Fruit fly (Drosophila melanogaster) whole organism, prepupa: Measurements from ENCODE around the gene Trm1.

ENCODE experiments used
- Blimp-1 ChIP-seq: fragments of 200-800 bp; sonication (Bioruptor generic); optimal IDR thresholded peaks from 3 replicates; lab custom pipeline; 2017; ENCODE audit warnings: missing biosample characterization, missing genetic modification characterization, mild to moderate bottlenecking, moderate library complexity, missing genetic modification reagents
- CG10669 ChIP-seq: fragments of 200-800 bp; sonication (Bioruptor generic); optimal IDR thresholded peaks from 3 replicates; lab custom pipeline; 2018; ENCODE audit warnings: missing biosample characterization, mild to moderate bottlenecking, missing genetic modification characterization, moderate library complexity
- CG11294 ChIP-seq: fragments of 200-800 bp; sonication (Bioruptor generic); IDR thresholded peaks from 2 replicates; pipeline ENCODE4 v1.3.6; 2022; ENCODE audit warnings: missing biosample characterization, missing genetic modification characterization
- CG11762 ChIP-seq: fragments of 200-800 bp; sonication (Bioruptor generic); optimal IDR thresholded peaks from 3 replicates; lab custom pipeline; 2016; ENCODE audit warnings: missing biosample characterization, missing genetic modification characterization; ENCODE audit not compliant: insufficient read depth
- CG11902 ChIP-seq: fragments of 200-800 bp; sonication (Bioruptor generic); optimal IDR thresholded peaks from 3 replicates; lab custom pipeline; 2016; ENCODE audit warnings: missing biosample characterization, missing genetic modification characterization
- CG15336 ChIP-seq: fragments of 200-800 bp; sonication (Bioruptor generic); IDR thresholded peaks from 2 replicates; pipeline ENCODE4 v1.3.6; 2022; ENCODE audit warnings: missing biosample characterization, missing genetic modification characterization
- CG1621 ChIP-seq: fragments of 200-800 bp; sonication (Bioruptor generic); optimal IDR thresholded peaks from 3 replicates; lab custom pipeline; 2018; ENCODE audit warnings: missing biosample characterization, mild to moderate bottlenecking, missing genetic modification characterization
- CG3032 ChIP-seq: fragments of 200-800 bp; optimal IDR thresholded peaks from 2 replicates; lab custom pipeline; 2019; ENCODE audit warnings: missing biosample characterization, mild to moderate bottlenecking, missing genetic modification characterization, moderate library complexity
- CG31627 ChIP-seq: fragments of 200-800 bp; sonication (Bioruptor generic); optimal IDR thresholded peaks from 3 replicates; lab custom pipeline; 2016; ENCODE audit warnings: missing biosample characterization, missing genetic modification characterization
- CG32006 ChIP-seq: fragments of 200-800 bp; sonication (Bioruptor generic); optimal IDR thresholded peaks from 3 replicates; lab custom pipeline; 2017; ENCODE audit warnings: missing biosample characterization, mild to moderate bottlenecking, missing genetic modification characterization
- CG34406 ChIP-seq: fragments of 200-800 bp; sonication (Bioruptor generic); optimal IDR thresholded peaks from 3 replicates; lab custom pipeline; 2016; ENCODE audit warnings: missing biosample characterization, missing genetic modification characterization
- CG4318 ChIP-seq: fragments of 200-800 bp; sonication (Bioruptor generic); optimal IDR thresholded peaks from 3 replicates; lab custom pipeline; 2017; ENCODE audit warnings: missing biosample characterization, mild to moderate bottlenecking, missing genetic modification characterization
- CG6163 ChIP-seq: fragments of 200-800 bp; sonication (Bioruptor generic); IDR thresholded peaks from 3 replicates; pipeline ENCODE4 v1.3.6; 2022; ENCODE audit warnings: missing biosample characterization, missing genetic modification characterization
- CG6276 ChIP-seq: fragments of 200-800 bp; sonication (Bioruptor generic); optimal IDR thresholded peaks from 2 replicates; lab custom pipeline; 2017; ENCODE audit warnings: missing biosample characterization, mild to moderate bottlenecking, missing genetic modification characterization
- CG6792 ChIP-seq: fragments of 200-800 bp; sonication (Bioruptor generic); optimal IDR thresholded peaks from 3 replicates; lab custom pipeline; 2016; ENCODE audit warnings: missing biosample characterization, missing genetic modification characterization
- CG6854 ChIP-seq: fragments of 200-800 bp; sonication (Bioruptor generic); optimal IDR thresholded peaks from 2 replicates; lab custom pipeline; 2017; ENCODE audit warnings: missing biosample characterization, mild to moderate bottlenecking, missing genetic modification characterization
- CG7368 ChIP-seq: fragments of 200-800 bp; sonication (Bioruptor generic); optimal IDR thresholded peaks from 3 replicates; lab custom pipeline; 2016; ENCODE audit warnings: missing biosample characterization, missing genetic modification characterization
- CG8119 ChIP-seq: fragments of 200-800 bp; sonication (Bioruptor generic); IDR thresholded peaks from 3 replicates; pipeline ENCODE4 v1.3.6; 2022; ENCODE audit warnings: missing biosample characterization, missing genetic modification characterization
- CG8319 ChIP-seq: fragments of 200-800 bp; sonication (Bioruptor generic); optimal IDR thresholded peaks from 3 replicates; lab custom pipeline; 2016; ENCODE audit warnings: missing biosample characterization, missing genetic modification characterization
- CG8632 ChIP-seq: fragments of 200-800 bp; sonication (Bioruptor generic); optimal IDR thresholded peaks from 3 replicates; lab custom pipeline; 2016; ENCODE audit warnings: missing biosample characterization, missing genetic modification characterization
- CG9139 ChIP-seq: fragments of 200-800 bp; sonication (Bioruptor generic); optimal IDR thresholded peaks from 3 replicates; lab custom pipeline; 2017; ENCODE audit warnings: missing biosample characterization, mild to moderate bottlenecking, missing genetic modification characterization
- Eip75B ChIP-seq: fragments of 200-800 bp; sonication (Bioruptor generic); optimal IDR thresholded peaks from 3 replicates; lab custom pipeline; 2016; ENCODE audit warnings: missing biosample characterization, missing genetic modification characterization
- Eip78C ChIP-seq: fragments of 200-800 bp; sonication (Bioruptor generic); peaks from one replicate; lab custom pipeline; 2016; ENCODE audit warnings: missing biosample characterization, missing genetic modification characterization
- Eip93F ChIP-seq: fragments of 200-800 bp; sonication (Bioruptor generic); optimal IDR thresholded peaks from 2 replicates; lab custom pipeline; 2016; ENCODE audit warnings: missing biosample characterization, mild to moderate bottlenecking, missing genetic modification characterization
- Ets21C ChIP-seq: fragments of 200-800 bp; sonication (Bioruptor generic); optimal IDR thresholded peaks from 3 replicates; lab custom pipeline; 2016; ENCODE audit warnings: missing biosample characterization, missing genetic modification characterization
- Ets96B ChIP-seq: fragments of 200-800 bp; optimal IDR thresholded peaks from 2 replicates; lab custom pipeline; 2019; ENCODE audit warnings: missing biosample characterization, mild to moderate bottlenecking, missing genetic modification characterization, moderate library complexity
- Hr38 ChIP-seq: sonication (Bioruptor generic); optimal IDR thresholded peaks from 2 replicates; lab custom pipeline; 2016; ENCODE audit warnings: missing biosample characterization, missing genetic modification characterization
- Hr39 ChIP-seq: fragments of 200-800 bp; sonication (Bioruptor generic); optimal IDR thresholded peaks from 2 replicates; lab custom pipeline; 2016; ENCODE audit warnings: missing biosample characterization, missing genetic modification characterization
- Hr4 ChIP-seq: fragments of 200-800 bp; sonication (Bioruptor generic); optimal IDR thresholded peaks from 3 replicates; lab custom pipeline; 2016; ENCODE audit warnings: missing biosample characterization, missing genetic modification characterization
- Lpt ChIP-seq: fragments of 200-800 bp; sonication (Bioruptor generic); optimal IDR thresholded peaks from 3 replicates; lab custom pipeline; 2016; ENCODE audit warnings: missing biosample characterization, missing genetic modification characterization
- Met ChIP-seq: fragments of 200-800 bp; sonication (Bioruptor generic); optimal IDR thresholded peaks from 3 replicates; lab custom pipeline; 2016; ENCODE audit warnings: missing biosample characterization, missing genetic modification characterization
- OdsH ChIP-seq: fragments of 200-800 bp; sonication (Bioruptor generic); optimal IDR thresholded peaks from 3 replicates; lab custom pipeline; 2016; ENCODE audit warnings: missing biosample characterization, missing genetic modification characterization
- Smox ChIP-seq: fragments of 200-800 bp; sonication (Bioruptor generic); optimal IDR thresholded peaks from 3 replicates; lab custom pipeline; 2016; ENCODE audit warnings: missing biosample characterization, missing genetic modification characterization
- Sox102F ChIP-seq: fragments of 200-800 bp; sonication (Bioruptor generic); optimal IDR thresholded peaks from 2 replicates; lab custom pipeline; 2016; ENCODE audit warnings: missing biosample characterization, mild to moderate bottlenecking, missing genetic modification characterization
- Sox15 ChIP-seq: fragments of 200-800 bp; sonication (Bioruptor generic); optimal IDR thresholded peaks from 3 replicates; lab custom pipeline; 2016; ENCODE audit warnings: missing biosample characterization, missing genetic modification characterization
- achi ChIP-seq: fragments of 200-800 bp; sonication (Bioruptor generic); optimal IDR thresholded peaks from 3 replicates; lab custom pipeline; 2016; ENCODE audit warnings: missing biosample characterization, missing genetic modification characterization
- acj6 ChIP-seq: fragments of 200-800 bp; sonication (Bioruptor generic); optimal IDR thresholded peaks from 3 replicates; lab custom pipeline; 2016; ENCODE audit warnings: missing biosample characterization, missing genetic modification characterization
- cyc ChIP-seq: fragments of 200-800 bp; sonication (Bioruptor generic); optimal IDR thresholded peaks from 3 replicates; lab custom pipeline; 2016; ENCODE audit warnings: missing biosample characterization, missing genetic modification characterization
- dac ChIP-seq: fragments of 200-800 bp; sonication (Bioruptor generic); optimal IDR thresholded peaks from 2 replicates; lab custom pipeline; 2017; ENCODE audit warnings: missing biosample characterization, mild to moderate bottlenecking, missing genetic modification characterization
- dsx ChIP-seq: fragments of 200-800 bp; optimal IDR thresholded peaks from 3 replicates; lab custom pipeline; 2019; ENCODE audit warnings: missing biosample characterization, mild to moderate bottlenecking, missing genetic modification characterization, moderate library complexity; ENCODE audit not compliant: poor library complexity, severe bottlenecking
- esn ChIP-seq: fragments of 200-800 bp; sonication (Bioruptor generic); optimal IDR thresholded peaks from 2 replicates; lab custom pipeline; 2016; ENCODE audit warnings: missing biosample characterization, mild to moderate bottlenecking, missing genetic modification characterization, moderate library complexity
- fd59A ChIP-seq: fragments of 200-800 bp; sonication (Bioruptor generic); optimal IDR thresholded peaks from 2 replicates; lab custom pipeline; 2017; ENCODE audit warnings: missing biosample characterization, mild to moderate bottlenecking, missing genetic modification characterization, missing genetic modification reagents
- fd85E ChIP-seq: fragments of 200-800 bp; sonication (Bioruptor generic); optimal IDR thresholded peaks from 3 replicates; lab custom pipeline; 2016; ENCODE audit warnings: missing biosample characterization, missing genetic modification characterization
- fkh ChIP-seq: fragments of 200-800 bp; sonication (Bioruptor generic); optimal IDR thresholded peaks from 3 replicates; lab custom pipeline; 2017; ENCODE audit warnings: missing biosample characterization, mild to moderate bottlenecking, missing genetic modification characterization, moderate library complexity
- lz ChIP-seq: fragments of 200-800 bp; sonication (Bioruptor generic); optimal IDR thresholded peaks from 3 replicates; lab custom pipeline; 2016; ENCODE audit warnings: missing biosample characterization, missing genetic modification characterization
- net ChIP-seq: fragments of 200-800 bp; sonication (Bioruptor generic); optimal IDR thresholded peaks from 3 replicates; lab custom pipeline; 2016; ENCODE audit warnings: missing biosample characterization, missing genetic modification characterization
- pdm3 ChIP-seq: fragments of 200-800 bp; sonication (Bioruptor generic); optimal IDR thresholded peaks from 3 replicates; lab custom pipeline; 2016; ENCODE audit warnings: missing biosample characterization, missing genetic modification characterization
- salr ChIP-seq, 2 experiments: fragments of 200-800 bp; sonication (Bioruptor generic); optimal IDR thresholded peaks; 3 replicates each; lab custom pipeline; 2016 to 2018; ENCODE audit warnings: missing biosample characterization in 2 of 2, missing genetic modification characterization in 2 of 2, mild to moderate bottlenecking in 1 of 2
- svp ChIP-seq: fragments of 200-800 bp; sonication (Bioruptor generic); peaks from one replicate; lab custom pipeline; 2016; ENCODE audit warnings: missing biosample characterization, missing genetic modification characterization
- topi ChIP-seq: fragments of 200-800 bp; sonication (Bioruptor generic); optimal IDR thresholded peaks from 3 replicates; lab custom pipeline; 2016; ENCODE audit warnings: missing biosample characterization, missing genetic modification characterization
- vri ChIP-seq: fragments of 200-800 bp; sonication (Bioruptor generic); optimal IDR thresholded peaks from 3 replicates; lab custom pipeline; 2016; ENCODE audit warnings: missing biosample characterization, mild to moderate bottlenecking, missing genetic modification characterization

Gene Trm1

DNA sequence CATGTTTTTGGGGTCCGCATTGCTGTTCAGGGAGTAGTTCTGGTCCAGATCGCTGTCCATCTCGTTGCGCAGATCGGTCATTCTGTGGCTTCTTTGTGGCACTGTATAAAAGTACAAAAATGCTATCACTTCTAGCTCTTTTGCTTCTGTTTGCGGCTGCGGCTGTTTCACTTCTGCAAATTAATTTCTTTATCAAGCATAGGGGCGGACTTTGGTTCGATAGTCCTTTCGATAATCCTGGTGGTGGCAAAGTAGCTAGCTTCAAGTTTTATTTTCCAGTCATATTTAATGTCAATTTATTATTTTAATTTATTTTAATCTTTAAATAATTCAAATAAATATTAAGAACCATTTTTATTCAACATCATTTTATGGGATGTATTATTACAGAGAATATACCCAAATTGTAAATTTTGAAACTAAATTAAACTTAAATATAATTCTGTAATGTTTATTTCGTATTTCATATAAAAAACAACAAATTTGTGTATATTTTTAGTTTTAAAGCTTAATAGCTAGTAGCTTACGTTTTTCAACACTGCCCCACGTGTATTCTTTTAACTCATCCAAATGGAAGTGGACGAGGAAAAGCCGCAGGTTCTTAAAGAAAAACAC is at the start of gene Trm1, which contains the start of gene CG5446:
Trm1 (plus strand) TSS at position 542 of the 615 bp plus-strand sequence.
CG5446 (minus strand) TSS at position 223 of the 615 bp plus-strand sequence.
- TF ChIP-seq CG7368 (GFP tag; lab: Kevin White, UChicago) (peak; percentile 32), achi (peak; percentile 78), OdsH (GFP tag; lab: Kevin White, UChicago) (peak; percentile 50), CG11294 (GFP tag; lab: Robert Waterston, UW) (no peak; the same call in 1 of the 2 replicates), esn (GFP tag; lab: Kevin White, UChicago) (peak; percentile 66), CG9139 (peak; percentile 40), Ets96B (tag; lab: Kevin White, UChicago) (peak; percentile 74), cyc (GFP tag; lab: Kevin White, UChicago) (peak; percentile 26), Sox102F (peak; percentile 48), Lpt (GFP tag; lab: Kevin White, UChicago) (peak; percentile 30), Met (GFP tag; lab: Kevin White, UChicago) (peak; percentile 63), dac (GFP tag; lab: Kevin White, UChicago) (peak; percentile 28), CG11762 (GFP tag; lab: Kevin White, UChicago) (no peak), CG6163 (GFP tag; lab: Robert Waterston, UW) (0 out of 3 replicates have a peak, but pooled peaks have one; percentile 27), CG6854 (GFP tag; lab: Kevin White, UChicago) (peak; percentile 25), Eip78C (GFP tag; lab: Kevin White, UChicago) (peak; percentile 83), fd85E (GFP tag; lab: Kevin White, UChicago) (no peak), pdm3 (GFP tag; lab: Kevin White, UChicago) (peak; percentile 43), CG6276 (no peak), CG6792 (peak; percentile 60), fd59A (GFP tag; lab: Kevin White, UChicago) (no peak), CG8119 (GFP tag; lab: Robert Waterston, UW) (peak; percentile 42; the same call in 1 of the 3 replicates), CG4318 (GFP tag; lab: Kevin White, UChicago) (no peak), lz (GFP tag; lab: Kevin White, UChicago) (peak; percentile 26), CG34406 (GFP tag; lab: Kevin White, UChicago) (peak; percentile 75), CG8319 (GFP tag; lab: Kevin White, UChicago) (peak; percentile 4), Hr38 (GFP tag; lab: Kevin White, UChicago) (no peak), CG1621 (tag; lab: Kevin White, UChicago) (no peak), salr (GFP tag; optimal IDR thresholded peaks at IDR 0.05; lab: Kevin White, UChicago) (peak in 1 of 2 experiments; percentile 79), CG11902 (GFP tag; lab: Kevin White, UChicago) (no peak), Blimp-1 (peak; percentile 27), Ets21C (no peak), Smox (GFP tag; lab: Kevin White, UChicago) (peak; percentile 23), dsx (GFP tag; lab: Kevin White, UChicago) (peak; percentile 68), CG32006 (GFP tag; lab: Kevin White, UChicago) (peak; percentile 68), fkh (GFP tag; lab: Kevin White, UChicago) (no peak), net (GFP tag; lab: Kevin White, UChicago) (peak; percentile 43), Hr4 (GFP tag; lab: Kevin White, UChicago) (peak; percentile 61), CG8632 (GFP tag; lab: Kevin White, UChicago) (peak; percentile 68), Eip93F (GFP tag; lab: Kevin White, UChicago) (peak; percentile 18), Eip75B (GFP tag; lab: Kevin White, UChicago) (peak; percentile 33), CG10669 (GFP tag; lab: Kevin White, UChicago) (peak; percentile 33), acj6 (GFP tag; lab: Kevin White, UChicago) (peak; percentile 52), Hr39 (GFP tag; lab: Kevin White, UChicago) (no peak), vri (GFP tag; lab: Kevin White, UChicago) (peak; percentile 40), svp (no peak), CG15336 (peak; percentile 21; the same call in 1 of the 2 replicates), CG31627 (GFP tag; lab: Kevin White, UChicago) (peak; percentile 22), topi (GFP tag; lab: Kevin White, UChicago) (peak; percentile 17), Sox15 (GFP tag; lab: Kevin White, UChicago) (peak; percentile 8), CG3032 (tag; lab: Kevin White, UChicago) (peak; percentile 70)
